Worm (Caenorhabditis elegans): Measurements from ENCODE around the gene F19B10.6.

ce11 chrII:3622014-3622413 lies 41.7 kb downstream of the F19B10.6 start, which contains the start of gene M151.7:
- TF ChIP-seq mdl-1 (tag; optimal IDR thresholded peaks at IDR 0.05) = no peak
- TF ChIP-seq lsy-2 (tag; optimal IDR thresholded peaks at IDR 0.05) = no peak
- no peak for TF ChIP-seq lin-39 (tag; optimal IDR thresholded peaks at IDR 0.05)
- TF ChIP-seq unc-62 (GFP tag; optimal IDR thresholded peaks at IDR 0.05) = no peak
- no peak for TF ChIP-seq R02D3.7 (tag; optimal IDR thresholded peaks at IDR 0.05)
- TF ChIP-seq fos-1 (tag; optimal IDR thresholded peaks at IDR 0.05) = no peak
- no peak for TF ChIP-seq snpc-4 (tag; optimal IDR thresholded peaks at IDR 0.05)
- TF ChIP-seq ztf-11 (tag; optimal IDR thresholded peaks at IDR 0.05) = no peak
- no peak for TF ChIP-seq zag-1 (tag; optimal IDR thresholded peaks at IDR 0.05)
